Fruit fly (Drosophila melanogaster) whole organism, wandering third instar larva: ENCODE results near the gene CG33095.

Experiments used
- Dfd ChIP-seq: fragments of >200 bp; optimal IDR thresholded peaks from 2 replicates; lab custom pipeline; 2017; ENCODE audit warnings: missing biosample characterization, missing genetic modification characterization
- Dif ChIP-seq: fragments of 200-275, 200-300 bp; sonication (Bioruptor generic); optimal IDR thresholded peaks from 2 replicates; lab custom pipeline; 2018; ENCODE audit warnings: missing biosample characterization, missing genetic modification characterization; ENCODE audit not compliant: partially characterized antibody
- HLH106 ChIP-seq: fragments of 200-800 bp; optimal IDR thresholded peaks from 3 replicates; lab custom pipeline; 2019; ENCODE audit warnings: missing biosample characterization, mild to moderate bottlenecking, missing genetic modification characterization, moderate library complexity
- Hnf4 ChIP-seq: fragments of 200-800 bp; sonication (Bioruptor generic); optimal IDR thresholded peaks from 2 replicates; lab custom pipeline; 2016; ENCODE audit warnings: missing biosample characterization, mild to moderate bottlenecking, missing genetic modification characterization
- Hr83 ChIP-seq: fragments of 200-300 bp; sonication (Bioruptor generic); optimal IDR thresholded peaks from 2 replicates; lab custom pipeline; 2016; ENCODE audit warnings: missing biosample characterization, mild to moderate bottlenecking, missing genetic modification characterization, moderate library complexity; ENCODE audit not compliant: poor library complexity, severe bottlenecking
- foxo ChIP-seq, 2 experiments: fragments of 200-800 bp; sonication (Bioruptor generic); optimal IDR thresholded peaks; 2 replicates in 1 of 2; 3 replicates in 1 of 2; lab custom pipeline; 2016 to 2017; ENCODE audit warnings: missing biosample characterization in 2 of 2, missing genetic modification characterization in 2 of 2
- psq ChIP-seq: fragments of 200-800 bp; sonication (Bioruptor generic); optimal IDR thresholded peaks from 3 replicates; lab custom pipeline; 2017; ENCODE audit warnings: missing biosample characterization, mild to moderate bottlenecking, missing genetic modification characterization, moderate library complexity
- rgr ChIP-seq: fragments of 200-800 bp; sonication (Bioruptor generic); optimal IDR thresholded peaks from 3 replicates; lab custom pipeline; 2016; ENCODE audit warnings: missing biosample characterization, mild to moderate bottlenecking, missing genetic modification characterization
- usp ChIP-seq: fragments of >200 bp; optimal IDR thresholded peaks from 2 replicates; lab custom pipeline; 2017; ENCODE audit warnings: missing biosample characterization, missing genetic modification characterization
- woc ChIP-seq: sonication (Bioruptor generic); optimal IDR thresholded peaks from 2 replicates; lab custom pipeline; 2016; ENCODE audit warnings: missing biosample characterization, mild to moderate bottlenecking, missing genetic modification characterization

DNA sequence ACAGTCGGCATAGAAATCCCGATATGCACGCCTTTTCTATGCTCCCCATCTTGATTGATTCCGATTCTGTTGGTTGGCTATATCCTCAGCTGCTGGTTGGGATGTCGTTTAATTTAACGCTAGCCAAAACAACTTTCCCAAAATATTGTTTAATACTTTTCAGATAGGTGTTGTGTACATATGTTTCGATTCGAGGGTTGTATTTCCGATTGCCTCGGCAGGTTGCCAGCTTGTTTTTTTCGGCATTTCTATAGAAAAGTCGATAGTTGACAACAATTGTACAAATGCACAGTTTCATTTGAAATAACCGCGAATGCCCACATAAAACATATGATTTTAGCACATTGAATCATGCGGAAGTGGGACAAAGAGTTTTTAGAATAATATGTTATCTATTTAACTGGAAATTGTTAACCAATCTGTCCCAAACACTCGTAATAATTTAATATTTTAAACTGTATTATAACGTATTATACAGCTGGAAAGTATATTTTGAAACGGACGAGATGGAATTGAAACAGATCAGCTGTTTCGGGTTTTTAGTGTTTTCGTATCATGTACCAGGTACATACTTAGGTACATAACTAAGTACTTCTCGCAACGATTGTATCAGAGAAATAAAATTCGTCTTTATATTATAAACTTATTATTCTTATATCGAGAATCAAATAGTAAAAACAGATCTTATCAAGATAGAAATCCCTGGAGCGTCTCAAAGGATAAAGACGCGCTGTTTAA, 42.9 kb upstream of the CG33095 start, which contains the start of gene CG31109:
- TF ChIP-seq Dif (GFP tag; lab: Kevin White, UChicago) = no peak
- no peak for TF ChIP-seq Dfd (GFP tag; lab: Kevin White, UChicago)
- TF ChIP-seq woc (GFP tag; lab: Kevin White, UChicago) = peak; percentile 7
- peak in 1 of 2 experiments; percentile 39 for TF ChIP-seq foxo (GFP tag; optimal IDR thresholded peaks at IDR 0.05; lab: Kevin White, UChicago)
- no peak for TF ChIP-seq psq (GFP tag; lab: Kevin White, UChicago)
- peak; percentile 31 for TF ChIP-seq HLH106 (tag; lab: Kevin White, UChicago)
- TF ChIP-seq Hr83 (GFP tag; lab: Kevin White, UChicago) = peak; percentile 41
- no peak for TF ChIP-seq usp (GFP tag; lab: Kevin White, UChicago)
- peak; percentile 46 for TF ChIP-seq Hnf4 (GFP tag; lab: Kevin White, UChicago)
- TF ChIP-seq rgr (GFP tag; lab: Kevin White, UChicago) = peak; percentile 55
